Worm (Caenorhabditis elegans) whole organism, L1 larva: ENCODE results near the gene rps-5.

Source experiments
- fkh-10 ChIP-seq: sonication (generic microtip); optimal IDR thresholded peaks from 2 replicates; lab custom pipeline; 2017; ENCODE audit warnings: missing biosample characterization, missing genetic modification reagents, missing genetic modification characterization
- fos-1 ChIP-seq: fragments of 150-350 bp; optimal IDR thresholded peaks from 2 replicates; lab custom pipeline; 2014; ENCODE audit warnings: missing biosample characterization, missing genetic modification characterization
- lin-13 ChIP-seq: fragments of 150-350 bp; optimal IDR thresholded peaks from 2 replicates; lab custom pipeline; 2014; ENCODE audit warnings: missing biosample characterization, missing genetic modification reagents, missing genetic modification characterization
- lin-39 ChIP-seq: fragments of 150-350 bp; optimal IDR thresholded peaks from 2 replicates; lab custom pipeline; 2014; ENCODE audit warnings: missing biosample characterization, missing genetic modification reagents, missing genetic modification characterization
- mab-9 ChIP-seq: fragments of 200-800 bp; sonication (Bioruptor generic); IDR thresholded peaks from 2 replicates; pipeline ENCODE4 v1.3.6; 2022; ENCODE audit warnings: missing genetic modification reagents, missing genetic modification characterization, missing compliant biosample characterization
- mep-1 ChIP-seq: fragments of 150-350 bp; optimal IDR thresholded peaks from 2 replicates; lab custom pipeline; 2014; ENCODE audit warnings: missing biosample characterization, missing genetic modification characterization
- pag-3 ChIP-seq: sonication (generic microtip); optimal IDR thresholded peaks from 2 replicates; lab custom pipeline; 2017; ENCODE audit warnings: missing genetic modification characterization, mild to moderate bottlenecking, missing compliant biosample characterization, antibody characterized with exemption, borderline replicate concordance; ENCODE audit not compliant: insufficient read depth
- unc-62 ChIP-seq: fragments of 150-350 bp; optimal IDR thresholded peaks from 2 replicates; lab custom pipeline; 2014; ENCODE audit warnings: missing biosample characterization, missing genetic modification reagents, missing genetic modification characterization

- TF ChIP-seq mab-9 (GFP tag; lab: Robert Waterston, UW) (no peak), pag-3 (tag; lab: Kevin White, UChicago) (no peak), fkh-10 (GFP tag; lab: Kevin White, UChicago) (no peak), lin-39 (peak; percentile 34), mep-1 (tag; lab: Kevin White, UChicago) (no peak), lin-13 (GFP tag; lab: Kevin White, UChicago) (no peak), unc-62 (GFP tag; lab: Kevin White, UChicago) (no peak), fos-1 (no peak)
These were observed 46.9 kb downstream of the rps-5 start, which contains the start of gene ttr-16 for ce11 chrIV:11063962-11064361.
